Worm (Caenorhabditis elegans) whole organism, L4 larva: ENCODE measurements around the gene gly-7.

Experiments
- ceh-82 ChIP-seq: sonication (generic microtip); optimal IDR thresholded peaks from 2 replicates; lab custom pipeline; 2017; ENCODE audit warnings: missing biosample characterization, missing genetic modification characterization
- hlh-11 ChIP-seq: fragments of 200-800 bp; sonication (Bioruptor generic); optimal IDR thresholded peaks from 2 replicates; lab custom pipeline; 2018; ENCODE audit warnings: mild to moderate bottlenecking, missing genetic modification characterization, missing compliant biosample characterization
- hlh-30 ChIP-seq: sonication (generic microtip); optimal IDR thresholded peaks from 2 replicates; lab custom pipeline; 2017; ENCODE audit warnings: antibody characterized with exemption, mild to moderate bottlenecking, missing genetic modification characterization, missing compliant biosample characterization; ENCODE audit not compliant: insufficient read depth
- nhr-11 ChIP-seq: fragments of 150-350 bp; optimal IDR thresholded peaks from 2 replicates; lab custom pipeline; 2014; ENCODE audit warnings: missing biosample characterization, missing genetic modification characterization
- nhr-77 ChIP-seq: fragments of 150-350 bp; optimal IDR thresholded peaks from 2 replicates; lab custom pipeline; 2014; ENCODE audit warnings: missing biosample characterization, missing genetic modification characterization

- TF ChIP-seq ceh-82 (tag; lab: Kevin White, UChicago) (no peak), hlh-11 (tag; lab: Kevin White, UChicago) (no peak), hlh-30 (tag; lab: Kevin White, UChicago) (no peak), nhr-11 (no peak), nhr-77 (tag; lab: Kevin White, UChicago) (no peak)
These were observed 53.7 kb downstream of the gly-7 start for ce11 chrV:1767427-1767826.
